Fruit fly (Drosophila melanogaster) whole organism, embryonic: ENCODE data around the gene CG11550.

Source experiments
- Abd-B ChIP-seq: fragments of 200-800 bp; sonication (Bioruptor generic); optimal IDR thresholded peaks from 2 replicates; lab custom pipeline; 2018; ENCODE audit warnings: missing biosample characterization, mild to moderate bottlenecking, missing genetic modification characterization, moderate library complexity
- Awh ChIP-seq: fragments of 200-800 bp; sonication (Bioruptor generic); IDR thresholded peaks from 2 replicates; pipeline ENCODE4, ENCODE4 v1.3.6; 2022; ENCODE audit warnings: missing biosample characterization, missing genetic modification characterization
- CG11560 ChIP-seq: fragments of 200-800 bp; sonication (Bioruptor generic); IDR thresholded peaks from 3 replicates; pipeline ENCODE4 v1.3.6; 2022; ENCODE audit warnings: missing biosample characterization, missing genetic modification characterization
- CG33213 ChIP-seq: fragments of 200-800 bp; sonication (Bioruptor generic); optimal IDR thresholded peaks from 3 replicates; lab custom pipeline; 2016; ENCODE audit warnings: missing biosample characterization, missing genetic modification characterization
- CG4424 ChIP-seq: fragments of 200-800 bp; sonication (Bioruptor generic); optimal IDR thresholded peaks from 3 replicates; lab custom pipeline; 2016; ENCODE audit warnings: missing biosample characterization, missing genetic modification characterization
- CG7839 ChIP-seq: fragments of 200-800 bp; sonication (Bioruptor generic); optimal IDR thresholded peaks from 3 replicates; lab custom pipeline; 2018; ENCODE audit warnings: missing biosample characterization, mild to moderate bottlenecking, missing genetic modification characterization, moderate library complexity
- CTCF ChIP-seq: fragments of 200-800 bp; sonication (Bioruptor generic); optimal IDR thresholded peaks from 2 replicates; lab custom pipeline; 2017; ENCODE audit warnings: missing biosample characterization, mild to moderate bottlenecking, missing genetic modification characterization, moderate library complexity
- NFAT ChIP-seq: fragments of 200-800 bp; sonication (Bioruptor generic); IDR thresholded peaks from 2 replicates; pipeline ENCODE4 v1.3.6; 2022; ENCODE audit warnings: missing biosample characterization, missing genetic modification characterization
- bowl ChIP-seq: fragments of 200-800 bp; sonication (Bioruptor generic); IDR thresholded peaks from 2 replicates; pipeline ENCODE4 v1.3.6; 2022; ENCODE audit warnings: missing biosample characterization, missing genetic modification characterization
- grau ChIP-seq: fragments of 200-800 bp; optimal IDR thresholded peaks from 3 replicates; lab custom pipeline; 2019; ENCODE audit warnings: missing biosample characterization, mild to moderate bottlenecking, missing genetic modification characterization, moderate library complexity

- TF ChIP-seq grau (tag; lab: Kevin White, UChicago) (peak; percentile 27), CTCF (no peak), NFAT (GFP tag; lab: Robert Waterston, UW) (no peak), CG4424 (GFP tag; lab: Kevin White, UChicago) (no peak), Awh (GFP tag; lab: Robert Waterston, UW) (0 out of 2 replicates have a peak, but pooled peaks have one; percentile 39), CG33213 (no peak), CG11560 (tag; lab: Robert Waterston, UW) (no peak), CG7839 (tag; lab: Kevin White, UChicago) (peak; percentile 47), Abd-B (GFP tag; lab: Kevin White, UChicago) (no peak), bowl (no peak)
Observed at dm6 chr3R:31687782-31688181, 8.1 kb upstream of the CG11550 start.
